Fruit fly (Drosophila melanogaster) whole organism, pupa: ENCODE data around the gene Atg3.

Experiments
- CG13204 ChIP-seq: fragments of 200-800 bp; sonication (Bioruptor generic); optimal IDR thresholded peaks from 2 replicates; lab custom pipeline; 2018; ENCODE audit warnings: missing biosample characterization, mild to moderate bottlenecking, missing genetic modification characterization, moderate library complexity
- CG17806 ChIP-seq: fragments of 200-800 bp; sonication (Bioruptor generic); optimal IDR thresholded peaks from 2 replicates; lab custom pipeline; 2018; ENCODE audit warnings: missing biosample characterization, mild to moderate bottlenecking, missing genetic modification characterization, moderate library complexity
- CG32121 ChIP-seq: fragments of 200-800 bp; sonication (Bioruptor generic); IDR thresholded peaks from 2 replicates; pipeline ENCODE4 v1.3.6; 2022; ENCODE audit warnings: missing biosample characterization, missing genetic modification characterization
- CG34367 ChIP-seq: fragments of 200-800 bp; sonication (Bioruptor generic); optimal IDR thresholded peaks from 2 replicates; lab custom pipeline; 2018; ENCODE audit warnings: missing biosample characterization, mild to moderate bottlenecking, missing genetic modification characterization
- CG8301 ChIP-seq: fragments of 200-800 bp; sonication (Bioruptor generic); optimal IDR thresholded peaks from 2 replicates; lab custom pipeline; 2018; ENCODE audit warnings: missing biosample characterization, mild to moderate bottlenecking, missing genetic modification characterization
- EcR ChIP-seq: fragments of 200-800 bp; sonication (Bioruptor generic); optimal IDR thresholded peaks from 3 replicates; lab custom pipeline; 2019; ENCODE audit warnings: missing biosample characterization, missing genetic modification characterization, mild to moderate bottlenecking, moderate library complexity, missing genetic modification reagents
- Pif1B ChIP-seq: fragments of 200-800 bp; sonication (Bioruptor generic); optimal IDR thresholded peaks from 3 replicates; lab custom pipeline; 2016; ENCODE audit warnings: missing biosample characterization, missing genetic modification characterization
- fd96Ca ChIP-seq: fragments of 200-800 bp; sonication (Bioruptor generic); IDR thresholded peaks from 3 replicates; pipeline ENCODE4 v1.3.6; 2022; ENCODE audit warnings: missing biosample characterization, missing genetic modification characterization
- gl ChIP-seq: fragments of 200-800 bp; sonication (Bioruptor generic); optimal IDR thresholded peaks from 2 replicates; lab custom pipeline; 2018; ENCODE audit warnings: missing biosample characterization, mild to moderate bottlenecking, missing genetic modification characterization
- rn ChIP-seq: fragments of 200-800 bp; sonication (Bioruptor generic); IDR thresholded peaks from 2 replicates; pipeline ENCODE4 v1.3.6; 2022; ENCODE audit warnings: missing biosample characterization, missing genetic modification characterization

- no peak for TF ChIP-seq CG32121 (GFP tag; lab: Robert Waterston, UW)
- no peak for TF ChIP-seq EcR (GFP tag; lab: Kevin White, UChicago)
- TF ChIP-seq CG34367, result no peak
- no peak for TF ChIP-seq CG13204 (GFP tag; lab: Kevin White, UChicago)
- no peak for TF ChIP-seq gl (tag; lab: Kevin White, UChicago)
- TF ChIP-seq fd96Ca (GFP tag; lab: Robert Waterston, UW), result no peak
- TF ChIP-seq CG17806, result no peak
- no peak for TF ChIP-seq CG8301 (tag; lab: Kevin White, UChicago)
- no peak for TF ChIP-seq rn (GFP tag; lab: Robert Waterston, UW)
- TF ChIP-seq Pif1B (GFP tag; lab: Kevin White, UChicago), result no peak
These were observed 34.2 kb downstream of the Atg3 start for dm6 chr3L:18782653-18783052.
